Worm (Caenorhabditis elegans) whole organism, midembryonic: ENCODE data around the gene fipr-16.

ENCODE experiments used
- cog-1 ChIP-seq: sonication (generic microtip); optimal IDR thresholded peaks from 2 replicates; lab custom pipeline; 2016; ENCODE audit warnings: missing genetic modification characterization, missing compliant biosample characterization
- flt-1 ChIP-seq: fragments of 200-800 bp; sonication (Bioruptor generic); IDR thresholded peaks from 2 replicates; pipeline ENCODE4 v1.3.6; 2022; ENCODE audit warnings: missing genetic modification characterization, missing compliant biosample characterization
- med-1 ChIP-seq: sonication (generic microtip); optimal IDR thresholded peaks from 2 replicates; lab custom pipeline; 2017; ENCODE audit warnings: missing genetic modification characterization, mild to moderate bottlenecking, missing compliant biosample characterization, antibody characterized with exemption, missing genetic modification reagents; ENCODE audit not compliant: insufficient read depth
- ref-1 ChIP-seq: fragments of 200-800 bp; sonication (Bioruptor generic); conservative IDR thresholded peaks from 2 replicates; pipeline ENCODE4 v1.3.6; 2022; ENCODE audit warnings: missing genetic modification reagents, missing genetic modification characterization, missing compliant biosample characterization
- ztf-23 ChIP-seq: fragments of 200-800 bp; sonication (Bioruptor generic); IDR thresholded peaks from 2 replicates; pipeline ENCODE4 v1.3.6; 2022; ENCODE audit warnings: missing genetic modification reagents, missing genetic modification characterization, missing compliant biosample characterization
- ztf-29 ChIP-seq: fragments of 200-800 bp; sonication (Bioruptor generic); IDR thresholded peaks from 2 replicates; pipeline ENCODE4 v1.3.6; 2022; ENCODE audit warnings: missing genetic modification reagents, missing genetic modification characterization, missing compliant biosample characterization

- TF ChIP-seq ztf-29 (GFP tag; lab: Robert Waterston, UW) = no peak
- TF ChIP-seq ref-1 (GFP tag; lab: Robert Waterston, UW) = no peak
- TF ChIP-seq flt-1 (GFP tag; lab: Robert Waterston, UW) = no peak
- TF ChIP-seq ztf-23 (GFP tag; lab: Robert Waterston, UW) = no peak
- no peak for TF ChIP-seq med-1 (GFP tag; lab: Kevin White, UChicago)
- TF ChIP-seq cog-1 (tag; lab: Kevin White, UChicago) = no peak
Measured at ce11 chrIII:8621002-8621401, 30.2 kb upstream of the fipr-16 start.
